Worm (Caenorhabditis elegans) whole organism, early embryonic: Measurements from ENCODE around the gene W03C9.6.

Experiments
- aly-1 ChIP-seq: sonication (generic microtip); optimal IDR thresholded peaks from 2 replicates; lab custom pipeline; 2016; ENCODE audit warnings: missing genetic modification characterization, missing compliant biosample characterization
- ama-1 ChIP-seq: fragments of 150-350 bp; optimal IDR thresholded peaks from 2 replicates; lab custom pipeline; 2014
- ceh-13 ChIP-seq: fragments of 200-800 bp; sonication (Bioruptor generic); optimal IDR thresholded peaks from 2 replicates; lab custom pipeline; 2018; ENCODE audit warnings: mild to moderate bottlenecking, missing genetic modification characterization, missing compliant biosample characterization

DNA sequence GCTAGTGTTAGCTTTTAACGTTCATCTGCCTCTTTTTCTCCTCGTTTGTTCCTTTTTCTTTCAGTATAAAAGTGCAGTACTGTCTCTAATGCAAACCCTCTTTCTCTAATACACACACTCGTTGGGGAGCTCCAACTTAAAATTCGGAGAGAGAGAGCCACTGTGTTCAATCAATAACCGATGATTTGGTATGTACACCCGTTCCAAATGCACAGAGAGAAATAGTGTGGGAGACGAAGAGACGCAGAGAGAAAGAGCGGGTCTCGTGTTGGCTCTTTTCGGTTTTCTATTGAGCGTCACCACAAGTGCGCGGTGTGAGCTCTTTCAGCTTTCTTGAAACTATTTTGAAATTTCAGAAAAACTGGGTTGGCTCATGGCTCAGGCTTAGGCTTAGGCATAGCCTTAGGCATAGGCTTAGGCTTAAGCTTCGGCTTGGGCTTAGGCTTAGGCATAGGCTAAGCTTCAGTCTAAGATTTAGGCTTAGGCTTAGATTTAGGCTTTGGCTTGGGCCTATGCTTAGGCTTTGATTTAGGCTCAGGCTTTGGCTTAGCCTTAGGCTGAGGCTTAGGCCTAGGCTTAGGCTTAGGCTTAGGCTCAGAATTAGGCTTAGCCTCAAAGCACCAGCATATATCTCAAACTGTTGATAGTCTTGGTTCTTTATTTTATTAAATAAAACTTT is 30.5 kb upstream of the W03C9.6 start:
- no peak for TF ChIP-seq ceh-13
- TF ChIP-seq ama-1 = no peak
- TF ChIP-seq aly-1 (tag; lab: Kevin White, UChicago) = no peak
